Fruit fly (Drosophila melanogaster) whole organism, embryonic: ENCODE measurements around the gene Esyt2.

Source experiments
- Abd-B ChIP-seq: fragments of 200-800 bp; sonication (Bioruptor generic); optimal IDR thresholded peaks from 2 replicates; lab custom pipeline; 2018; ENCODE audit warnings: missing biosample characterization, mild to moderate bottlenecking, missing genetic modification characterization, moderate library complexity
- CG10267 ChIP-seq: fragments of 200-800 bp; sonication (Bioruptor generic); optimal IDR thresholded peaks from 2 replicates; lab custom pipeline; 2018; ENCODE audit warnings: missing biosample characterization, mild to moderate bottlenecking, missing genetic modification characterization, moderate library complexity
- CG11093 ChIP-seq: fragments of 200-800 bp; sonication (Bioruptor generic); IDR thresholded peaks from 3 replicates; pipeline ENCODE4 v1.3.6; 2022; ENCODE audit warnings: missing biosample characterization, missing genetic modification characterization
- CG11456 ChIP-seq: fragments of 200-800 bp; sonication (Bioruptor generic); IDR thresholded peaks from 3 replicates; pipeline ENCODE4 v1.3.6; 2022; ENCODE audit warnings: missing biosample characterization, missing genetic modification characterization
- CG13296 ChIP-seq: fragments of 200-800 bp; sonication (Bioruptor generic); optimal IDR thresholded peaks from 3 replicates; lab custom pipeline; 2018; ENCODE audit warnings: missing biosample characterization, mild to moderate bottlenecking, missing genetic modification characterization
- CG17802 ChIP-seq: fragments of 200-800 bp; sonication (Bioruptor generic); optimal IDR thresholded peaks from 2 replicates; lab custom pipeline; 2018; ENCODE audit warnings: missing biosample characterization, mild to moderate bottlenecking, missing genetic modification characterization, moderate library complexity
- CG17912 ChIP-seq: fragments of 200-800 bp; sonication (Bioruptor generic); optimal IDR thresholded peaks from 2 replicates; lab custom pipeline; 2018; ENCODE audit warnings: missing biosample characterization, mild to moderate bottlenecking, missing genetic modification characterization
- CG18476 ChIP-seq: fragments of 200-800 bp; sonication (Bioruptor generic); optimal IDR thresholded peaks from 2 replicates; lab custom pipeline; 2016; ENCODE audit warnings: missing biosample characterization, mild to moderate bottlenecking, missing genetic modification characterization
- CG18599 ChIP-seq: fragments of 200-800 bp; sonication (Bioruptor generic); optimal IDR thresholded peaks from 3 replicates; lab custom pipeline; 2017; ENCODE audit warnings: missing biosample characterization, missing genetic modification characterization, mild to moderate bottlenecking, moderate library complexity, missing genetic modification reagents
- CG2116 ChIP-seq: fragments of 200-800 bp; sonication (Bioruptor generic); optimal IDR thresholded peaks from 3 replicates; lab custom pipeline; 2018; ENCODE audit warnings: missing biosample characterization, mild to moderate bottlenecking, missing genetic modification characterization
- CG2889 ChIP-seq: fragments of 200-800 bp; sonication (Bioruptor generic); IDR thresholded peaks from 3 replicates; pipeline ENCODE4 v1.3.6; 2022; ENCODE audit warnings: missing biosample characterization, missing genetic modification characterization
- CG3065 ChIP-seq: fragments of 200-800 bp; sonication (Bioruptor generic); optimal IDR thresholded peaks from 2 replicates; lab custom pipeline; 2016; ENCODE audit warnings: missing biosample characterization, missing genetic modification characterization
- CG42726 ChIP-seq: fragments of 200-800 bp; sonication (Bioruptor generic); IDR thresholded peaks from 2 replicates; pipeline ENCODE4 v1.3.6; 2022; ENCODE audit warnings: missing biosample characterization, missing genetic modification characterization; ENCODE audit not compliant: partially characterized antibody
- CG4854 ChIP-seq: fragments of 200-800 bp; sonication (Bioruptor generic); optimal IDR thresholded peaks from 2 replicates; lab custom pipeline; 2016; ENCODE audit warnings: missing biosample characterization, missing genetic modification characterization, inconsistent platforms
- CG6791 ChIP-seq: fragments of 200-800 bp; sonication (Bioruptor generic); IDR thresholded peaks from 3 replicates; pipeline ENCODE4 v1.3.6; 2022; ENCODE audit warnings: missing biosample characterization, missing genetic modification characterization; ENCODE audit not compliant: partially characterized antibody
- CG7963 ChIP-seq: fragments of 200-800 bp; sonication (Bioruptor generic); IDR thresholded peaks from 3 replicates; pipeline ENCODE4 v1.3.6; 2022; ENCODE audit warnings: missing biosample characterization, missing genetic modification characterization; ENCODE audit not compliant: partially characterized antibody
- CG9797 ChIP-seq: fragments of 200-800 bp; sonication (Bioruptor generic); optimal IDR thresholded peaks from 3 replicates; lab custom pipeline; 2018; ENCODE audit warnings: missing biosample characterization, mild to moderate bottlenecking, missing genetic modification characterization
- CG9817 ChIP-seq: fragments of 200-800 bp; sonication (Bioruptor generic); optimal IDR thresholded peaks from 2 replicates; lab custom pipeline; 2018; ENCODE audit warnings: missing biosample characterization, mild to moderate bottlenecking, missing genetic modification characterization, moderate library complexity
- CHES-1-like ChIP-seq: fragments of 200-800 bp; sonication (Bioruptor generic); optimal IDR thresholded peaks from 2 replicates; lab custom pipeline; 2016; ENCODE audit warnings: missing biosample characterization, missing genetic modification characterization
- D19A ChIP-seq: fragments of 200-800 bp; optimal IDR thresholded peaks from 3 replicates; lab custom pipeline; 2019; ENCODE audit warnings: missing biosample characterization, mild to moderate bottlenecking, missing genetic modification characterization, moderate library complexity
- Fer1 ChIP-seq: fragments of 200-800 bp; sonication (Bioruptor generic); optimal IDR thresholded peaks from 2 replicates; lab custom pipeline; 2017; ENCODE audit warnings: missing biosample characterization, mild to moderate bottlenecking, missing genetic modification characterization
- HLH3B ChIP-seq: fragments of 200-800 bp; sonication (Bioruptor generic); IDR thresholded peaks from 2 replicates; pipeline ENCODE4 v1.3.6; 2022; ENCODE audit warnings: missing biosample characterization, missing genetic modification characterization
- Hmx ChIP-seq: fragments of 200-800 bp; sonication (Bioruptor generic); optimal IDR thresholded peaks from 2 replicates; lab custom pipeline; 2016; ENCODE audit warnings: missing biosample characterization, missing genetic modification characterization
- NfI ChIP-seq: fragments of 200-800 bp; sonication (Bioruptor generic); optimal IDR thresholded peaks from 3 replicates; lab custom pipeline; 2018; ENCODE audit warnings: missing biosample characterization, mild to moderate bottlenecking, missing genetic modification characterization, moderate library complexity
- Rx ChIP-seq: fragments of 200-800 bp; sonication (Bioruptor generic); IDR thresholded peaks from 2 replicates; pipeline ENCODE4 v1.3.6; 2022; ENCODE audit warnings: missing biosample characterization, missing genetic modification characterization
- Ssrp ChIP-seq: fragments of 200-800 bp; sonication (Bioruptor generic); optimal IDR thresholded peaks from 2 replicates; lab custom pipeline; 2018; ENCODE audit warnings: missing biosample characterization, mild to moderate bottlenecking, missing genetic modification characterization, moderate library complexity
- Taf1 ChIP-seq: fragments of 200-800 bp; sonication (Bioruptor generic); IDR thresholded peaks from 2 replicates; pipeline ENCODE4 v1.3.6; 2022; ENCODE audit warnings: missing biosample characterization, missing genetic modification characterization
- cas ChIP-seq: fragments of 200-800 bp; sonication (Bioruptor generic); IDR thresholded peaks from 2 replicates; pipeline ENCODE4 v1.3.6; 2022; ENCODE audit warnings: missing biosample characterization, missing genetic modification characterization
- chm ChIP-seq: fragments of 200-800 bp; sonication (Bioruptor generic); IDR thresholded peaks from 2 replicates; pipeline ENCODE4 v1.3.6; 2022; ENCODE audit warnings: missing biosample characterization, missing genetic modification characterization
- croc ChIP-seq: fragments of 200-800 bp; sonication (Bioruptor generic); conservative IDR thresholded peaks from 3 replicates; pipeline ENCODE4 v1.3.6; 2022; ENCODE audit warnings: missing biosample characterization, missing genetic modification characterization
- cwo ChIP-seq: fragments of 200-800 bp; sonication (Bioruptor generic); optimal IDR thresholded peaks from 3 replicates; lab custom pipeline; 2017; ENCODE audit warnings: missing biosample characterization, missing genetic modification characterization, mild to moderate bottlenecking, moderate library complexity, missing genetic modification reagents
- danr ChIP-seq: fragments of 200-800 bp; sonication (Bioruptor generic); IDR thresholded peaks from 2 replicates; pipeline ENCODE4 v1.3.6; 2022; ENCODE audit warnings: missing biosample characterization, missing genetic modification characterization
- ewg ChIP-seq: fragments of 200-800 bp; sonication (Bioruptor generic); optimal IDR thresholded peaks from 3 replicates; lab custom pipeline; 2017; ENCODE audit warnings: mild to moderate bottlenecking, missing biosample characterization, missing genetic modification reagents, missing genetic modification characterization
- eyg ChIP-seq: fragments of 200-800 bp; sonication (Bioruptor generic); optimal IDR thresholded peaks from 3 replicates; lab custom pipeline; 2016; ENCODE audit warnings: missing biosample characterization, missing genetic modification characterization
- fru ChIP-seq: fragments of >200 bp; optimal IDR thresholded peaks from 2 replicates; lab custom pipeline; 2017
- grn ChIP-seq: fragments of 200-800 bp; sonication (Bioruptor generic); optimal IDR thresholded peaks from 3 replicates; lab custom pipeline; 2017; ENCODE audit warnings: missing biosample characterization, missing genetic modification characterization
- jing ChIP-seq: fragments of 200-800 bp; sonication (Bioruptor generic); optimal IDR thresholded peaks from 2 replicates; lab custom pipeline; 2018; ENCODE audit warnings: missing biosample characterization, mild to moderate bottlenecking, missing genetic modification characterization
- kay ChIP-seq: fragments of 200-800 bp; sonication (Bioruptor generic); optimal IDR thresholded peaks from 2 replicates; lab custom pipeline; 2016; ENCODE audit warnings: missing biosample characterization, missing genetic modification characterization
- knrl ChIP-seq: fragments of 200-800 bp; sonication (Bioruptor generic); IDR thresholded peaks from 3 replicates; pipeline ENCODE4 v1.3.6; 2022; ENCODE audit warnings: missing biosample characterization, missing genetic modification characterization; ENCODE audit not compliant: partially characterized antibody
- nau ChIP-seq: fragments of 200-800 bp; sonication (Bioruptor generic); optimal IDR thresholded peaks from 3 replicates; lab custom pipeline; 2017; ENCODE audit warnings: missing biosample characterization, mild to moderate bottlenecking, missing genetic modification characterization, missing genetic modification reagents
- nmo ChIP-seq: fragments of 200-800 bp; sonication (Bioruptor generic); optimal IDR thresholded peaks from 2 replicates; lab custom pipeline; 2018; ENCODE audit warnings: missing biosample characterization, mild to moderate bottlenecking, missing genetic modification characterization, moderate library complexity
- pzg ChIP-seq: fragments of 200-800 bp; sonication (Bioruptor generic); optimal IDR thresholded peaks from 3 replicates; lab custom pipeline; 2018; ENCODE audit warnings: missing biosample characterization, mild to moderate bottlenecking, missing genetic modification characterization, moderate library complexity
- sd ChIP-seq: fragments of 200-800 bp; sonication (Bioruptor generic); optimal IDR thresholded peaks from 3 replicates; lab custom pipeline; 2018; ENCODE audit warnings: missing biosample characterization, mild to moderate bottlenecking, missing genetic modification characterization, moderate library complexity
- slbo ChIP-seq: fragments of 200-800 bp; sonication (Bioruptor generic); IDR thresholded peaks from 2 replicates; pipeline ENCODE4 v1.3.6; 2022; ENCODE audit warnings: missing biosample characterization, missing genetic modification characterization
- sna ChIP-seq: fragments of 200-800 bp; sonication (Bioruptor generic); IDR thresholded peaks from 2 replicates; pipeline ENCODE4 v1.3.6; 2022; ENCODE audit warnings: missing biosample characterization, missing genetic modification characterization; ENCODE audit not compliant: partially characterized antibody
- sqz ChIP-seq: fragments of 200-800 bp; sonication (Bioruptor generic); optimal IDR thresholded peaks from 3 replicates; lab custom pipeline; 2018; ENCODE audit warnings: missing biosample characterization, mild to moderate bottlenecking, missing genetic modification characterization
- stc ChIP-seq: fragments of 200-800 bp; sonication (Bioruptor generic); IDR thresholded peaks from 2 replicates; pipeline ENCODE4 v1.3.6; 2022; ENCODE audit warnings: missing biosample characterization, missing genetic modification characterization
- vfl ChIP-seq: fragments of 200-800 bp; sonication (Bioruptor generic); optimal IDR thresholded peaks from 2 replicates; lab custom pipeline; 2016; ENCODE audit warnings: missing biosample characterization, missing genetic modification characterization
- z ChIP-seq: fragments of 200-800 bp; sonication (Bioruptor generic); IDR thresholded peaks from 3 replicates; pipeline ENCODE4 v1.3.6; 2022; ENCODE audit warnings: missing biosample characterization, missing genetic modification characterization
- zf30C ChIP-seq: fragments of 200-800 bp; sonication (Bioruptor generic); optimal IDR thresholded peaks from 3 replicates; lab custom pipeline; 2018; ENCODE audit warnings: missing biosample characterization, mild to moderate bottlenecking, missing genetic modification characterization

Esyt2 gene

DNA sequence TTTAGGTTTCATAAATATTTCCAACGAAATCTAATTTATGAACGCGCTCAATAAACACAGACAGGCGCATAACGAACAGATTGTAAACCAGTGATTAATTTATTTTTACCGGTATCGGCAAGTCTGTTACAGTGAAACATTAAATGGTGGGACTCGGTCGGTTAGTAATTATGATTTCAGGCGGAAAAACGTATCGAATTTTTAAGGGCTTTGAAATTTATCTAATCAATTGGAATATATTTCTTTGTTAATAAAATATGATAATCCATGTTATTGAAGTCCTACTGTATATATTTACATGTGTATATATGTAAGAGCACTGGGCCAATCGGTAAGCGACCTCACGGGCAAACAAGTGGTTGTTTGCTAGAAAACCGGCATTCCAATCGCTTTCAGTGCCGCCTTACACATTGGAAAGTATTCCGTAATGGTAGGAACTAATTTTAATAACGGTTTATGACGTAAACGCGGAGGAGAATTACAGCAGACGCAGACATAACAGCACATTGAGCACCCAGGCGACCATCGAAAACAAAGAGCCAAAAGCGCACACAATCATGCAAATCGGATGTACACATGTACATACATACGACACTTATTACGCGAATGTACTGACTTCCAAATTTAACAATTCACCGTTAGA, 1.4 kb upstream of the Esyt2 start (continued):
- TF ChIP-seq CG11456 (GFP tag; lab: Robert Waterston, UW): peak; percentile 98
- peak; percentile 85 for TF ChIP-seq Ssrp (tag; lab: Kevin White, UChicago)
- peak; percentile 84 for TF ChIP-seq Rx (GFP tag; lab: Robert Waterston, UW)
- peak; percentile 65 for TF ChIP-seq croc (GFP tag; lab: Robert Waterston, UW)
- peak; percentile 78 for TF ChIP-seq jing (GFP tag; lab: Kevin White, UChicago)
- TF ChIP-seq nmo (GFP tag; lab: Kevin White, UChicago): peak; percentile 92
- TF ChIP-seq nau (GFP tag; lab: Kevin White, UChicago): no peak
- peak; percentile 29 for TF ChIP-seq CG17802 (tag; lab: Kevin White, UChicago)
- TF ChIP-seq vfl (GFP tag; lab: Kevin White, UChicago): peak; percentile 88
- TF ChIP-seq Taf1: peak; percentile 95
- TF ChIP-seq chm (GFP tag; lab: Robert Waterston, UW): peak; percentile 93; the same call in 1 of the 2 replicates
- TF ChIP-seq eyg (GFP tag; lab: Kevin White, UChicago): peak; percentile 13
- TF ChIP-seq sd (tag; lab: Kevin White, UChicago): peak; percentile 91
- no peak for TF ChIP-seq sqz (GFP tag; lab: Kevin White, UChicago)
- no peak for TF ChIP-seq cwo
- no peak for TF ChIP-seq CG42726 (GFP tag; lab: Robert Waterston, UW)
- peak; percentile 71 for TF ChIP-seq CG3065 (GFP tag; lab: Kevin White, UChicago)
- peak; percentile 75 for TF ChIP-seq CG18476 (GFP tag; lab: Kevin White, UChicago)
- peak; percentile 97 for TF ChIP-seq NfI (GFP tag; lab: Kevin White, UChicago)
- peak; percentile 85 for TF ChIP-seq danr (GFP tag; lab: Robert Waterston, UW)
- no peak for TF ChIP-seq z (GFP tag; lab: Robert Waterston, UW)
- peak; percentile 94 for TF ChIP-seq Fer1 (GFP tag; lab: Kevin White, UChicago)
- TF ChIP-seq knrl (GFP tag; lab: Robert Waterston, UW): no peak
- TF ChIP-seq pzg: peak; percentile 4
- peak; percentile 70 for TF ChIP-seq CHES-1-like (GFP tag; lab: Kevin White, UChicago)
- peak; percentile 86 for TF ChIP-seq CG11093 (GFP tag; lab: Robert Waterston, UW)
- peak; percentile 76 for TF ChIP-seq kay (GFP tag; lab: Kevin White, UChicago)
- TF ChIP-seq Abd-B: peak; percentile 92
- TF ChIP-seq CG6791 (GFP tag; lab: Robert Waterston, UW): no peak
- peak; percentile 94 for TF ChIP-seq stc (GFP tag; lab: Robert Waterston, UW)
- TF ChIP-seq CG7963: no peak
- TF ChIP-seq HLH3B (GFP tag; lab: Robert Waterston, UW): peak; percentile 96
- TF ChIP-seq Hmx: peak; percentile 71
- TF ChIP-seq CG4854 (GFP tag; lab: Kevin White, UChicago): no peak
- no peak for TF ChIP-seq CG9797 (GFP tag; lab: Kevin White, UChicago)
- no peak for TF ChIP-seq sna
- TF ChIP-seq cas: peak; percentile 93
- peak; percentile 92 for TF ChIP-seq CG13296
- TF ChIP-seq zf30C (GFP tag; lab: Kevin White, UChicago): peak; percentile 3
- peak; percentile 91 for TF ChIP-seq CG17912 (GFP tag; lab: Kevin White, UChicago)
- peak; percentile 80 for TF ChIP-seq ewg (GFP tag; lab: Kevin White, UChicago)
- peak; percentile 98 for TF ChIP-seq slbo (GFP tag; lab: Robert Waterston, UW)
- TF ChIP-seq fru (lab: Kevin White, UChicago): no peak
- peak; percentile 57 for TF ChIP-seq grn
- peak; percentile 94 for TF ChIP-seq CG9817 (tag; lab: Kevin White, UChicago)
- TF ChIP-seq CG2116 (GFP tag; lab: Kevin White, UChicago): peak; percentile 57
- no peak for TF ChIP-seq D19A (tag; lab: Kevin White, UChicago)
- peak; percentile 72 for TF ChIP-seq CG10267 (tag; lab: Kevin White, UChicago)
- peak; percentile 91 for TF ChIP-seq CG18599 (GFP tag; lab: Kevin White, UChicago)
- TF ChIP-seq CG2889 (GFP tag; lab: Robert Waterston, UW): peak; percentile 91
